Worm (Caenorhabditis elegans): Measurements from ENCODE around the gene F25G6.1.

Gene F25G6.1

ce11 chrV:8607353-8607850 is 32.5 kb downstream of the F25G6.1 start, which contains the start of gene smk-1:
TSS of gene smk-1 (plus strand) at chrV:8607800.
- TF ChIP-seq ztf-16 (tag; optimal IDR thresholded peaks at IDR 0.05) (no peak), hlh-6 (tag; optimal IDR thresholded peaks at IDR 0.05) (no peak)

ce11 chrV:8608483-8608882 is 33.6 kb downstream of the F25G6.1 start:
- TF ChIP-seq hlh-30 (tag; optimal IDR thresholded peaks at IDR 0.05; ENCODE audit: insufficient read depth) = no peak
- no peak for TF ChIP-seq ceh-14 (tag; optimal IDR thresholded peaks at IDR 0.05)
- TF ChIP-seq gmeb-2 (tag; optimal IDR thresholded peaks at IDR 0.05) = no peak
- TF ChIP-seq sox-2 (GFP tag; IDR thresholded peaks at IDR 0.05) = no peak
- no peak for TF ChIP-seq elt-4 (tag; optimal IDR thresholded peaks at IDR 0.05)
- no peak for TF ChIP-seq tbx-7 (tag; optimal IDR thresholded peaks at IDR 0.05)
- TF ChIP-seq ceh-18 (tag; optimal IDR thresholded peaks at IDR 0.05) = no peak
- no peak for TF ChIP-seq hlh-15 (tag; optimal IDR thresholded peaks at IDR 0.05)

- TF ChIP-seq madf-2 (tag; optimal IDR thresholded peaks at IDR 0.05) (no peak), ref-2 (tag; optimal IDR thresholded peaks at IDR 0.05) (peak; percentile 4)
Measured at ce11 chrV:8609776-8610529, 35.1 kb downstream of the F25G6.1 start.

- TF ChIP-seq hlh-15 (tag; optimal IDR thresholded peaks at IDR 0.05) = no peak
- TF ChIP-seq unc-42 (tag; optimal IDR thresholded peaks at IDR 0.05) = peak; percentile 1
Measured at ce11 chrV:8610633-8611404, 36.0 kb downstream of the F25G6.1 start, which contains the start of gene fip-4. TSS of gene fip-4 (minus strand) at chrV:8611268.

ce11 chrV:8615711-8616110 is 40.8 kb downstream of the F25G6.1 start:
- TF ChIP-seq gmeb-2 (tag; optimal IDR thresholded peaks at IDR 0.05) (no peak), ahr-1 (tag; optimal IDR thresholded peaks at IDR 0.05) (no peak), unc-3 (GFP tag; conservative IDR thresholded peaks at IDR 0.05) (no peak), unc-3 (tag; optimal IDR thresholded peaks at IDR 0.05) (no peak), pros-1 (tag; optimal IDR thresholded peaks at IDR 0.05) (no peak), unc-86 (tag; optimal IDR thresholded peaks at IDR 0.05) (no peak), lin-11 (tag; optimal IDR thresholded peaks at IDR 0.05) (no peak), tbx-2 (tag; optimal IDR thresholded peaks at IDR 0.05) (no peak), syd-9 (tag; optimal IDR thresholded peaks at IDR 0.05) (no peak), elt-4 (tag; optimal IDR thresholded peaks at IDR 0.05) (no peak), ztf-16 (tag; optimal IDR thresholded peaks at IDR 0.05) (no peak)

ce11 chrV:8618738-8619137 is 43.9 kb downstream of the F25G6.1 start, which contains the start of gene grd-5:
TSS of gene grd-5 (plus strand) at chrV:8619032.
- TF ChIP-seq che-1 (tag; optimal IDR thresholded peaks at IDR 0.05) (no peak), C08G9.2 (tag; optimal IDR thresholded peaks at IDR 0.05) (no peak), ceh-19 (GFP tag; optimal IDR thresholded peaks at IDR 0.05) (no peak), mec-3 (tag; optimal IDR thresholded peaks at IDR 0.05; ENCODE audit: borderline replicate concordance) (no peak), nfya-1 (tag; optimal IDR thresholded peaks at IDR 0.05) (no peak), hlh-6 (tag; optimal IDR thresholded peaks at IDR 0.05) (no peak), ttx-3 (tag; optimal IDR thresholded peaks at IDR 0.05) (no peak), hlh-13 (GFP tag; optimal IDR thresholded peaks at IDR 0.05) (no peak), ceh-30 (tag; optimal IDR thresholded peaks at IDR 0.05) (no peak), dmd-4 (tag; optimal IDR thresholded peaks at IDR 0.05; ENCODE audit: borderline replicate concordance) (no peak), ceh-14 (tag; optimal IDR thresholded peaks at IDR 0.05) (no peak), nhr-11 (tag; optimal IDR thresholded peaks at IDR 0.05) (no peak), ceh-45 (GFP tag; IDR thresholded peaks at IDR 0.05) (no peak)

All from whole organism, late embryonic.